Fruit fly (Drosophila melanogaster) whole organism: ENCODE results near the gene Atg12.

ENCODE experiments used
- CG8478 ChIP-seq: fragments of >200 bp; optimal IDR thresholded peaks from 2 replicates; lab custom pipeline; 2018; ENCODE audit warnings: inconsistent platforms
- Dll ChIP-seq: fragments of >200 bp; optimal IDR thresholded peaks from 2 replicates; lab custom pipeline; 2017
- EcR ChIP-seq, 2 experiments: fragments of >200 bp; optimal IDR thresholded peaks; 2 replicates each; lab custom pipeline; 2017; ENCODE audit warnings: missing biosample characterization in 2 of 2, missing genetic modification characterization in 2 of 2, missing genetic modification reagents in 2 of 2
- pan ChIP-seq: fragments of >200 bp; optimal IDR thresholded peaks from 2 replicates; lab custom pipeline; 2017
- psq ChIP-seq: fragments of >200 bp; optimal IDR thresholded peaks from 2 replicates; lab custom pipeline; 2017
- usp ChIP-seq: fragments of >200 bp; optimal IDR thresholded peaks from 2 replicates; lab custom pipeline; 2017; ENCODE audit warnings: missing biosample characterization, missing genetic modification characterization, mixed read lengths

dm6 chr3L:12115103-12115502 lies 21.7 kb upstream of the Atg12 start:
- TF ChIP-seq pan (lab: Kevin White, UChicago) (no peak), CG8478 (no peak), psq (no peak), usp (GFP tag; lab: Kevin White, UChicago) (no peak), Dll (no peak), EcR (GFP tag; optimal IDR thresholded peaks at IDR 0.05; lab: Kevin White, UChicago) (no peak)
